Fruit fly (Drosophila melanogaster) Kc167 (cell line): ENCODE measurements around the gene LPCAT.

Source experiments
- Myc ChIP-seq: fragments of >200 bp; optimal IDR thresholded peaks from 2 replicates; lab custom pipeline; 2017; ENCODE audit warnings: missing external identifiers
- Sin3A ChIP-seq: fragments of >200 bp; optimal IDR thresholded peaks from 2 replicates; lab custom pipeline; 2018; ENCODE audit warnings: missing external identifiers
- h ChIP-seq: fragments of >200 bp; optimal IDR thresholded peaks from 3 replicates; lab custom pipeline; 2018; ENCODE audit warnings: missing external identifiers
- insv ChIP-seq: fragments of >200 bp; optimal IDR thresholded peaks from 3 replicates; lab custom pipeline; 2018; ENCODE audit warnings: missing external identifiers
- psq ChIP-seq: fragments of >200 bp; optimal IDR thresholded peaks from 2 replicates; lab custom pipeline; 2017; ENCODE audit warnings: missing external identifiers
- ttk ChIP-seq: sonication (Bioruptor generic); optimal IDR thresholded peaks from 2 replicates; lab custom pipeline; 2017; ENCODE audit warnings: missing external identifiers

- no peak for TF ChIP-seq psq
- no peak for TF ChIP-seq Sin3A
- no peak for TF ChIP-seq h (lab: Kevin White, UChicago)
- no peak for TF ChIP-seq insv
- no peak for TF ChIP-seq ttk (lab: Kevin White, UChicago)
- no peak for TF ChIP-seq Myc (lab: Kevin White, UChicago)
Observed at dm6 chrX:9605783-9606182, 26.0 kb upstream of the LPCAT start, which contains the start of gene Lst8.
